Fruit fly (Drosophila melanogaster): Measurements from ENCODE around the gene Hus1-like.

Hus1-like gene

DNA sequence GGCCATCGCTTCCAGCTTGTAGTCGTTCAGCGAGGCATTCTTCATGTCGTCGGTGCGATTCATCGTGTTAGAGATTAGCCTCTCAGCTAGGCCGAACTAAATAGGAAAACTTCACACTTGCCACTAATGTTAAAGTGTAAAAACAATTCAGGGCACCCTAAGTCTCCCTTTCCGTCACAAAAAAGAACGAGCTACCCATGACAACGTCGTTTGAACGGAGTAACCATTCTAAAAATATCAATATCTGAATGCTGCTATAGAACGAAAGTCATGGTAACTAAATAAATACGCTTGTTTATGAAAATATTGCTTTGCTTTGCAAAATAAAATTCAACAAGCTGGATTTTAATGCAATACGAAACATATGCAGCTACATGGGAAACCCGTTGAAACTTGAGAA is 27.3 kb downstream of the Hus1-like start, which contains the start of gene Ccdc39:
Gene Ccdc39 (minus strand): TSS at position 101 of the 400 bp plus-strand sequence.
- TF ChIP-seq noc (tag; optimal IDR thresholded peaks at IDR 0.05) = no peak

DNA sequence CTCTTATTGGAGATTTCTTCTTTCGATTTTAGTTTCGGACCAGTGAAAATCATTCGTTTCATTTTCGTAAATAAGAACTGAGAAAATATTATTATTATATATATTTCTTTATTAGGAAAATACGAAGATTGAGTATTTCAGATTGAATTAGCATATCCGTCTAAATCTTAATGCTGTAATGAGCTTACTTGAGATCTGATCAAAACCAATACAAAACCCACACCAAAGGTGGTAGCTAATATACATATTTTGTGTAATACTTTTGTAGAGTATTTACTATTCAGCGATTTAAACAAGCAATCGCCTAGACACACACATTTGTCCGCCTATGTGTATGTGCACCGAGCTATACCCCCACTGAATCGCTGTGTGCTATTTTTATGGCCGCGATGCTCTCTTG is 31.2 kb downstream of the Hus1-like start:
- TF ChIP-seq noc (tag; optimal IDR thresholded peaks at IDR 0.05) = no peak

DNA sequence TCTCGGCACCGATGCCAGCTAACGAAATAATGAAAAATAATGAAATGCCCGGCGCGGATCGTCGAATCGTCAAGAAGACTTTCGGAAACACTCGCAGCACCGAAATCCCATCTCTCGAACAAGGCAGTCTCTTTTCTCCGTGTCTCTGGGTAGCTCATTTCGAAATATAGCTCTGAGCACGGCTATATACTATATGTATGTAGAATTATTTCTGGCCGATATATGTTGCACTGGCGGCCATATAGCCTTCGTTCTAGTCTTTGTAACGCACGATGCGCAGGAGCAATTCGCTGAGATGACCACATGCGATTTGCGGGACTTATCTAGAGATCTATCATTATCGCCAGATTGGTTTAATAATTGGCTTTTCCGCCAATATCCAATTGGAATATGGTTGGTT is 31.6 kb downstream of the Hus1-like start, which contains the start of gene CG14655:
Gene CG14655 (minus strand): TSS at position 41 of the 400 bp plus-strand sequence.
- no peak for TF ChIP-seq noc (tag; optimal IDR thresholded peaks at IDR 0.05)

DNA sequence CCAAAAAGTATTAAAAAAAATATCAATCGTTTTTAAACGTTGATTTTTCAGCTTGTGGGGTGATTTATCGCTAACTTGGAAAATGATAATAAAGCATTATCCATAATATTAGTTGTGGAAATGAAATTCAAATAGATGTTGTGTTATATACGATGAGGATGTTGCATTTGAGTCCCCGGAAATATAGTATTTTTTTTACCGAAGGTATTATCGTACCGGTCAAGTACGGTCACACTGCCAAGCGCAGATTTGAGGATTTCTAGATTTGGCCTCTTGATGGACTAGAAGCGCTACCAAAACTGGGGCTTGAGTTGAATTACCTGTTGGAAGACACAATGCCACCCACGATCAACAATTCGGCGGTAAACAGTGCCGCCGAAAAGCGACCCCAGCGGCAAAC is 36.5 kb downstream of the Hus1-like start:
- TF ChIP-seq noc (tag; optimal IDR thresholded peaks at IDR 0.05) = no peak

DNA sequence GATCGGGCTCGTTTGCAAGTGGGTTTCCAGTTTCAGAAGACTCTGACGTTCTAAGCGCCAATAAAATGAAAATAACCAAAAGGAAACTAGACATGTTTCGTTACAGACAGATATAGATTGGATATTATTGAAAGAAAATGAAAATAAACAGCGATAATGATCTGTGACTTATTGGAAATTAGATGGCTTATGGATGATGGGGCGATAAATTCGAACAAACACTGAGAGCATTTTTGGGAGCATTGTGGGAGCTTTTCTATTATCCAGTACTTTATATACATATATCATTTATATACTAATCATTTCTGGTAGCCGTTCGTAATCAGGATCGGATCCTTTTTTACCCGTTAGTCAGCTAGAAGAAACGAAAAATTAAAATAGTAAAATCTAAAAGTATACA is 36.9 kb downstream of the Hus1-like start, which contains the start of gene CG44088:
Gene CG44088 (minus strand): TSS at position 101 of the 400 bp plus-strand sequence.
- no peak for TF ChIP-seq noc (tag; optimal IDR thresholded peaks at IDR 0.05)

DNA sequence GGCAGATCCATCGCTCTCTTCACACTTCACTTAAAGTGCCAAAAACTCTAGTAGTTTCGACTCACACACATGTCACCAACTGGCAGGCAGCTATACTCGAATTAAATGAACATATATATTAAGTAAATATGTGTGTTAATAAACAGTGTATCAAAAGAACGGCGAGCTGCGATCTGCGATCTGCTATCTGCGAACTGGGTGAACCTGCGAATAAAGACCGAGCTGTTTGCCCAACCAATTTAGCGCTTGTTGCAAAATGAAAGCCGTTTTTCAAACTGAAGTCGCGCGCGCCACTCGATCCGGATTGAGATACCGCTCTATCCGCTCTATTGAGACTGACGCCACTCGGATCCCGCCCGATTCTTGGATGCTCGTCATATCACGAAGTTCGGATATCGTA is 38.8 kb downstream of the Hus1-like start, which contains the start of gene CG44098:
Gene CG44098 (minus strand): TSS at position 101 of the 400 bp plus-strand sequence.
- peak; percentile 38 for TF ChIP-seq noc (tag; optimal IDR thresholded peaks at IDR 0.05)

DNA sequence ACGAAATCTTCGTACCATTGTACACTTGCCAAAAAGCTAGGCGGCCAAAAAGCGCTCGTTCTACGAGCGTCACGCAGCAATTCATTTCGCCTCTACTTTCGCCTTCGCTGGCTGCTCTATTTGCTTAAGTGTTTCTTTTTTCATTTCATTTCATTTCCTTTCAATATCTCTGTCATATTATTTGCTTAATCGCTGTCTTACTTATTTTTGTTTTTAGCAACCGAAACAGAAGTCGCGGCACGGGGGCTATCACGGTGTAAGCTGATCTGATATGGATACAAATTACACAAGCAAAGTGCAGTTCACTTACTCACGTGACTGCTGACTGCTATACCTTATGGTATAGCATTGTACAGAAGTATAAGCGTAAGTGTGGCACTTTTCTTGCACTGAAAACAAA is 40.6 kb downstream of the Hus1-like start:
- no peak for TF ChIP-seq noc (tag; optimal IDR thresholded peaks at IDR 0.05)

DNA sequence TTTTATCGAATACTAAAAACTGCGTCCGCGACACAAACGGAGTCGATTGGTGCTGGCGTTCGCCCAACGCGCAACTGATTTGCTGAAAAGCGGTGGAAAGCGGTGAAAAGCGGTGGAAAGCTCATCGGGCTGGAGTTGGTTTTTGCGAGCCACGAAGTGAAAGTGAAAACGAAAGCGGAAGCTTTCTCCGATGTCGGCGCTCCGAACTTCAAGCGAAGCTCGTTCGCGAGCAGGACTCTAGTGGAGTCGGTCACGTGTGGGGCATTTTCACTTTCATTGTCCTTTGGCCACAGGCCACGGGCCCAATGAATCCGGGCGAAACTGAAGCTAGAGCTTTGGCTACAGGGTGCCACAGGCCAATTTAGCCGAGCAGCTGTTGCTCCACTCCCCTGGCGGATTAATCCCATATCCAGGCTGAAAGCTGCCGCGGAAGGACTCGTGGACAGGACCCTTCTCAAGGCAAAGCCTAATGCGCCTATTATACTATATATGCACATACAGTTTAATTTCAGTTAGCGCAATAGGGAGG is 43.1 kb downstream of the Hus1-like start:
- TF ChIP-seq noc (tag; optimal IDR thresholded peaks at IDR 0.05) = no peak

DNA sequence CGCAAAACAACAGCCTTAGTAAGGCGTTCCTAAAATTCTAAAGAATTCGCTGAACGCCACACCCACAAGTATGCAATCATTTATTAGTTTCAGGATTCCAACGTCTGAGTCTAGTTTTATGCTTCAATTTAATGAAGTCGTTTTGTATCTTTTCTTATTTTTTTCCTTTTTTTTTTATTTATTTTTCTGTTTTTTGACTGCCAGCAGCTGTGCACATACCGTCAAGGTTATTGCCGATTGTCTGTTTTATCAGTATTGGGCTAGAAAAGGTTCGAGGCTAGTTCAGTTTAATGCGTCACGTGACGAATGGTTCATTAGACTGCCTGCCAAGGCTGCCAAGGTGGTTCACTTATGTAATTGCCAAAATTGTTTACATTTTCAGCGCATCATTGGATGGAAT is 50.5 kb downstream of the Hus1-like start:
- no peak for TF ChIP-seq noc (tag; optimal IDR thresholded peaks at IDR 0.05)
